Worm (Caenorhabditis elegans) whole organism, mixed stage, embryonic: Measurements from ENCODE around the gene T19H12.6.

Experiments
- lsy-2 ChIP-seq: fragments of 150-350 bp; optimal IDR thresholded peaks from 2 replicates; lab custom pipeline; 2014; ENCODE audit warnings: missing biosample characterization, missing genetic modification characterization
- mep-1 ChIP-seq: fragments of 150-350 bp; optimal IDR thresholded peaks from 2 replicates; lab custom pipeline; 2017; ENCODE audit warnings: missing biosample characterization, missing genetic modification reagents, missing genetic modification characterization, inconsistent platforms
- unc-39 ChIP-seq: fragments of 150-350 bp; optimal IDR thresholded peaks from 2 replicates; lab custom pipeline; 2014; ENCODE audit warnings: missing biosample characterization, missing genetic modification characterization

- no peak for TF ChIP-seq lsy-2 (tag; lab: Kevin White, UChicago)
- TF ChIP-seq unc-39 (tag; lab: Kevin White, UChicago), result no peak
- no peak for TF ChIP-seq mep-1 (tag; lab: Kevin White, UChicago)
These were observed 10.0 kb downstream of the T19H12.6 start for ce11 chrV:4867535-4867934.
